Worm (Caenorhabditis elegans) whole organism, L1 larva: ENCODE measurements around the gene F38H12.5.

ENCODE experiments used
- C04F5.9 ChIP-seq: sonication (generic microtip); optimal IDR thresholded peaks from 2 replicates; lab custom pipeline; 2016; ENCODE audit warnings: missing genetic modification characterization, missing compliant biosample characterization
- C16A3.4 ChIP-seq: fragments of 150-350 bp; optimal IDR thresholded peaks from 2 replicates; lab custom pipeline; 2014; ENCODE audit warnings: missing biosample characterization, missing genetic modification characterization
- C34B4.2 ChIP-seq: sonication (generic microtip); optimal IDR thresholded peaks from 2 replicates; lab custom pipeline; 2017; ENCODE audit warnings: mild to moderate bottlenecking, missing genetic modification characterization, missing compliant biosample characterization
- aha-1 ChIP-seq: fragments of 150-350 bp; optimal IDR thresholded peaks from 2 replicates; lab custom pipeline; 2014; ENCODE audit warnings: missing biosample characterization, missing genetic modification characterization
- alr-1 ChIP-seq: fragments of 200-800 bp; sonication (Bioruptor generic); optimal IDR thresholded peaks from 2 replicates; lab custom pipeline; 2018; ENCODE audit warnings: borderline replicate concordance, mild to moderate bottlenecking, missing genetic modification characterization, missing compliant biosample characterization
- blmp-1 ChIP-seq: fragments of 150-350 bp; optimal IDR thresholded peaks from 2 replicates; lab custom pipeline; 2014; ENCODE audit warnings: missing biosample characterization, missing genetic modification characterization
- ceh-63 ChIP-seq: fragments of 200-800 bp; sonication (Bioruptor generic); optimal IDR thresholded peaks from 2 replicates; lab custom pipeline; 2018; ENCODE audit warnings: mild to moderate bottlenecking, missing genetic modification characterization, missing compliant biosample characterization
- ceh-8 ChIP-seq: fragments of 200-800 bp; sonication (Bioruptor generic); optimal IDR thresholded peaks from 2 replicates; lab custom pipeline; 2018; ENCODE audit warnings: mild to moderate bottlenecking, missing genetic modification characterization, moderate library complexity, missing compliant biosample characterization
- ceh-82 ChIP-seq, 3 experiments: fragments of 150-350 bp in 1 of 3; sonication (generic microtip) in 2 of 3; optimal IDR thresholded peaks; 2 replicates each; lab custom pipeline; 2014 to 2017; ENCODE audit warnings: missing biosample characterization in 3 of 3, missing genetic modification characterization in 3 of 3
- ces-1 ChIP-seq: fragments of 150-350 bp; optimal IDR thresholded peaks from 2 replicates; lab custom pipeline; 2014; ENCODE audit warnings: missing biosample characterization, missing genetic modification reagents, missing genetic modification characterization
- dsc-1 ChIP-seq: sonication (generic microtip); optimal IDR thresholded peaks from 2 replicates; lab custom pipeline; 2016; ENCODE audit warnings: mild to moderate bottlenecking, missing genetic modification characterization, missing compliant biosample characterization
- efl-1 ChIP-seq, 4 experiments: fragments of 150-350 bp; optimal IDR thresholded peaks in 3 of 4; peaks in 1 of 4; 1 replicate in 1 of 4; 2 replicates in 3 of 4; lab custom pipeline; 2014; ENCODE audit warnings: missing biosample characterization in 2 of 4, missing genetic modification characterization in 2 of 4, missing genetic modification reagents in 2 of 4
- egl-13 ChIP-seq: sonication (generic microtip); optimal IDR thresholded peaks from 2 replicates; lab custom pipeline; 2016; ENCODE audit warnings: missing genotype, missing genetic modification reagents, missing genetic modification characterization, missing compliant biosample characterization
- egl-27 ChIP-seq, 2 experiments: fragments of 150-350 bp in 1 of 2; sonication (generic microtip); optimal IDR thresholded peaks; 3 replicates each; lab custom pipeline; 2017 to 2018; ENCODE audit warnings: missing biosample characterization in 2 of 2, missing genetic modification characterization in 2 of 2, missing genetic modification reagents in 2 of 2
- elt-2 ChIP-seq: sonication (generic microtip); optimal IDR thresholded peaks from 2 replicates; lab custom pipeline; 2016; ENCODE audit warnings: missing genetic modification characterization, mild to moderate bottlenecking, inconsistent platforms, missing compliant biosample characterization, missing genetic modification reagents
- elt-3 ChIP-seq, 6 experiments: fragments of 150-350 bp in 1 of 6; sonication (generic microtip); optimal IDR thresholded peaks; 2 replicates each; lab custom pipeline; 2017 to 2018; ENCODE audit warnings: missing biosample characterization in 6 of 6, missing genetic modification characterization in 6 of 6, inconsistent platforms in 1 of 6
- fkh-8 ChIP-seq: sonication (generic microtip); optimal IDR thresholded peaks from 2 replicates; lab custom pipeline; 2016; ENCODE audit warnings: mild to moderate bottlenecking, missing genetic modification characterization, missing compliant biosample characterization
- fos-1 ChIP-seq: fragments of 150-350 bp; optimal IDR thresholded peaks from 2 replicates; lab custom pipeline; 2014; ENCODE audit warnings: missing biosample characterization, missing genetic modification characterization
- grh-1 ChIP-seq: fragments of 200-800 bp; sonication (Bioruptor generic); IDR thresholded peaks from 2 replicates; pipeline ENCODE4 v1.3.6; 2022; ENCODE audit warnings: missing genetic modification reagents, missing genetic modification characterization, missing compliant biosample characterization
- hlh-17 ChIP-seq: fragments of 200-800 bp; sonication (Bioruptor generic); optimal IDR thresholded peaks from 2 replicates; lab custom pipeline; 2018; ENCODE audit warnings: missing genetic modification characterization, mild to moderate bottlenecking, missing compliant biosample characterization, moderate library complexity, borderline replicate concordance
- hpl-2 ChIP-seq: fragments of 150-350 bp; optimal IDR thresholded peaks from 2 replicates; lab custom pipeline; 2014; ENCODE audit warnings: missing biosample characterization, missing genetic modification reagents, missing genetic modification characterization
- irx-1 ChIP-seq: sonication (generic microtip); optimal IDR thresholded peaks from 2 replicates; lab custom pipeline; 2016; ENCODE audit warnings: missing genetic modification characterization, missing compliant biosample characterization
- lin-13 ChIP-seq: fragments of 150-350 bp; optimal IDR thresholded peaks from 2 replicates; lab custom pipeline; 2014; ENCODE audit warnings: missing biosample characterization, missing genetic modification reagents, missing genetic modification characterization
- lin-14 ChIP-seq: fragments of 200-800 bp; sonication (Bioruptor generic); optimal IDR thresholded peaks from 2 replicates; lab custom pipeline; 2018; ENCODE audit warnings: mild to moderate bottlenecking, missing genetic modification characterization, moderate library complexity, missing compliant biosample characterization
- lin-35 ChIP-seq, 2 experiments: fragments of 150-350 bp; optimal IDR thresholded peaks; 2 replicates each; lab custom pipeline; 2014; ENCODE audit warnings: missing biosample characterization in 2 of 2, missing genetic modification characterization in 2 of 2, missing genetic modification reagents in 2 of 2
- lir-3 ChIP-seq: sonication (generic microtip); optimal IDR thresholded peaks from 2 replicates; lab custom pipeline; 2016; ENCODE audit warnings: mild to moderate bottlenecking, missing genetic modification characterization, moderate library complexity, missing compliant biosample characterization; ENCODE audit not compliant: poor library complexity
- mdl-1 ChIP-seq, 2 experiments: fragments of 150-350 bp; optimal IDR thresholded peaks; 2 replicates each; lab custom pipeline; 2014 to 2017; ENCODE audit warnings: missing biosample characterization in 2 of 2, missing genetic modification characterization in 2 of 2, inconsistent platforms in 1 of 2
- mef-2 ChIP-seq: fragments of 150-350 bp; optimal IDR thresholded peaks from 2 replicates; lab custom pipeline; 2014; ENCODE audit warnings: missing biosample characterization, missing genetic modification characterization
- mep-1 ChIP-seq: fragments of 150-350 bp; optimal IDR thresholded peaks from 2 replicates; lab custom pipeline; 2014; ENCODE audit warnings: missing biosample characterization, missing genetic modification characterization
- nhr-19 ChIP-seq: fragments of 200-800 bp; sonication (Bioruptor generic); conservative IDR thresholded peaks from 2 replicates; pipeline ENCODE4 v1.3.6; 2022; ENCODE audit warnings: missing genetic modification characterization, missing compliant biosample characterization
- nhr-237 ChIP-seq: fragments of 150-350 bp; optimal IDR thresholded peaks from 2 replicates; lab custom pipeline; 2014; ENCODE audit warnings: missing biosample characterization, missing genetic modification characterization
- nhr-47 ChIP-seq: sonication (generic microtip); optimal IDR thresholded peaks from 2 replicates; lab custom pipeline; 2016; ENCODE audit warnings: mild to moderate bottlenecking, missing genetic modification characterization, moderate library complexity, missing compliant biosample characterization
- nhr-71 ChIP-seq: sonication (generic microtip); optimal IDR thresholded peaks from 2 replicates; lab custom pipeline; 2016; ENCODE audit warnings: mild to moderate bottlenecking, missing genetic modification characterization, moderate library complexity, missing compliant biosample characterization
- nhr-84 ChIP-seq: sonication (generic microtip); optimal IDR thresholded peaks from 2 replicates; lab custom pipeline; 2017; ENCODE audit warnings: missing biosample characterization, missing genetic modification characterization
- nhr-85 ChIP-seq: sonication (generic microtip); peaks from one replicate; lab custom pipeline; 2016; ENCODE audit warnings: missing genetic modification characterization, inconsistent platforms, missing compliant biosample characterization
- nhr-90 ChIP-seq: sonication (generic microtip); optimal IDR thresholded peaks from 2 replicates; lab custom pipeline; 2016; ENCODE audit warnings: mild to moderate bottlenecking, missing genetic modification characterization, missing compliant biosample characterization; ENCODE audit not compliant: poor library complexity
- pax-3 ChIP-seq: fragments of 200-800 bp; sonication (Bioruptor generic); optimal IDR thresholded peaks from 2 replicates; lab custom pipeline; 2018; ENCODE audit warnings: mild to moderate bottlenecking, missing genetic modification characterization, moderate library complexity, missing compliant biosample characterization
- rnt-1 ChIP-seq: sonication (generic microtip); optimal IDR thresholded peaks from 2 replicates; lab custom pipeline; 2016; ENCODE audit warnings: mild to moderate bottlenecking, missing genetic modification characterization, moderate library complexity, missing compliant biosample characterization
- skn-1 ChIP-seq: fragments of 150-350 bp; optimal IDR thresholded peaks from 2 replicates; lab custom pipeline; 2014; ENCODE audit warnings: missing biosample characterization, missing genetic modification characterization
- snu-23 ChIP-seq: sonication (generic microtip); optimal IDR thresholded peaks from 2 replicates; lab custom pipeline; 2016; ENCODE audit warnings: missing genetic modification characterization, missing compliant biosample characterization
- sox-4 ChIP-seq: sonication (generic microtip); optimal IDR thresholded peaks from 2 replicates; lab custom pipeline; 2016; ENCODE audit warnings: missing genetic modification characterization, missing compliant biosample characterization
- swsn-7 ChIP-seq: sonication (generic microtip); optimal IDR thresholded peaks from 2 replicates; lab custom pipeline; 2016; ENCODE audit warnings: missing genetic modification characterization, missing compliant biosample characterization
- tbx-2 ChIP-seq: sonication (generic microtip); optimal IDR thresholded peaks from 2 replicates; lab custom pipeline; 2016; ENCODE audit warnings: missing genetic modification characterization, missing compliant biosample characterization
- unc-130 ChIP-seq: fragments of 150-350 bp; optimal IDR thresholded peaks from 2 replicates; lab custom pipeline; 2017; ENCODE audit warnings: missing biosample characterization, missing genetic modification characterization, inconsistent platforms
- unc-30 ChIP-seq: sonication (generic microtip); optimal IDR thresholded peaks from 2 replicates; lab custom pipeline; 2017; ENCODE audit warnings: missing biosample characterization, missing genetic modification characterization
- unc-98 ChIP-seq: fragments of 200-800 bp; sonication (Bioruptor generic); IDR thresholded peaks from 2 replicates; pipeline ENCODE4 v1.3.6; 2022; ENCODE audit warnings: missing genetic modification characterization, missing compliant biosample characterization
- zip-4 ChIP-seq: fragments of 200-800 bp; sonication (Bioruptor generic); optimal IDR thresholded peaks from 2 replicates; lab custom pipeline; 2018; ENCODE audit warnings: mild to moderate bottlenecking, missing genetic modification characterization, moderate library complexity, missing compliant biosample characterization

F38H12.5 gene

ce11 chrV:4082952-4083351 lies at the start of gene F38H12.5:
TSS of gene F38H12.5 (minus strand) at chrV:4083052.
- TF ChIP-seq ceh-8 (GFP tag; lab: Kevin White, UChicago) (no peak), grh-1 (GFP tag; lab: Robert Waterston, UW) (no peak), nhr-19 (GFP tag; lab: Robert Waterston, UW) (no peak), skn-1 (tag; lab: Kevin White, UChicago) (no peak), nhr-71 (no peak), unc-98 (GFP tag; lab: Robert Waterston, UW) (no peak), lin-13 (GFP tag; lab: Kevin White, UChicago) (no peak), nhr-237 (tag; lab: Kevin White, UChicago) (no peak), mef-2 (no peak), nhr-85 (tag; lab: Kevin White, UChicago) (no peak), nhr-47 (tag; lab: Kevin White, UChicago) (no peak), sox-4 (tag; lab: Kevin White, UChicago) (no peak), elt-2 (tag; lab: Kevin White, UChicago) (no peak), unc-30 (tag; lab: Kevin White, UChicago) (no peak), pax-3 (tag; lab: Kevin White, UChicago) (no peak), ceh-63 (no peak), hpl-2 (GFP tag; lab: Kevin White, UChicago) (no peak), lin-35 (GFP tag; optimal IDR thresholded peaks at IDR 0.05; lab: Kevin White, UChicago) (no peak)

ce11 chrV:4131471-4131939 lies 48.7 kb upstream of the F38H12.5 start, which contains the start of gene nhr-57:
TSS of gene nhr-57 (plus strand) at chrV:4131889.
- TF ChIP-seq nhr-84 (tag; lab: Kevin White, UChicago) (no peak), unc-130 (tag; lab: Kevin White, UChicago) (peak; percentile 20), skn-1 (tag; lab: Kevin White, UChicago) (peak; percentile 92), fkh-8 (tag; lab: Kevin White, UChicago) (peak; percentile 51), C04F5.9 (tag; lab: Kevin White, UChicago) (peak; percentile 21), nhr-237 (tag; lab: Kevin White, UChicago) (peak; percentile 7), ces-1 (GFP tag; lab: Kevin White, UChicago) (no peak), nhr-47 (tag; lab: Kevin White, UChicago) (peak; percentile 64), nhr-90 (tag; lab: Kevin White, UChicago) (peak; percentile 79), dsc-1 (tag; lab: Kevin White, UChicago) (no peak), lir-3 (peak; percentile 53), irx-1 (tag; lab: Kevin White, UChicago) (peak; percentile 57), efl-1 (optimal IDR thresholded peaks at IDR 0.05; lab: Kevin White, UChicago) (peak; percentile 50 to 54), efl-1 (GFP tag; optimal IDR thresholded peaks at IDR 0.05 in 1 of 2; lab: Kevin White, UChicago) (peak in 1 of 2 experiments; percentile 92), C16A3.4 (tag; lab: Kevin White, UChicago) (peak; percentile 59), zip-4 (GFP tag; lab: Kevin White, UChicago) (no peak), unc-30 (tag; lab: Kevin White, UChicago) (no peak), elt-2 (tag; lab: Kevin White, UChicago) (peak; percentile 43), lin-14 (peak; percentile 91), lin-13 (GFP tag; lab: Kevin White, UChicago) (peak; percentile 9), egl-27 (tag; optimal IDR thresholded peaks at IDR 0.05; lab: Kevin White, UChicago) (peak in 1 of 2 experiments; percentile 7), elt-3 (tag; optimal IDR thresholded peaks at IDR 0.05; lab: Kevin White, UChicago) (peak in 3 of 6 experiments; percentile 39 to 98 (median 89)), blmp-1 (tag; lab: Kevin White, UChicago) (peak; percentile 93), nhr-71 (peak; percentile 84), mep-1 (tag; lab: Kevin White, UChicago) (peak; percentile 50), mdl-1 (tag; optimal IDR thresholded peaks at IDR 0.05; lab: Kevin White, UChicago) (peak in 1 of 2 experiments; percentile 77), lin-35 (GFP tag; optimal IDR thresholded peaks at IDR 0.05; lab: Kevin White, UChicago) (peak; percentile 29 to 66), aha-1 (tag; lab: Kevin White, UChicago) (peak; percentile 100), alr-1 (tag; lab: Kevin White, UChicago) (no peak), fos-1 (tag; lab: Kevin White, UChicago) (peak; percentile 64), egl-13 (tag; lab: Kevin White, UChicago) (no peak), grh-1 (GFP tag; lab: Robert Waterston, UW) (peak; percentile 57), snu-23 (GFP tag; lab: Kevin White, UChicago) (peak; percentile 76), hlh-17 (GFP tag; lab: Kevin White, UChicago) (no peak), C34B4.2 (no peak), swsn-7 (tag; lab: Kevin White, UChicago) (peak; percentile 51), nhr-85 (tag; lab: Kevin White, UChicago) (peak; percentile 95), tbx-2 (tag; lab: Kevin White, UChicago) (peak; percentile 74), ceh-82 (tag; optimal IDR thresholded peaks at IDR 0.05; lab: Kevin White, UChicago) (peak in 1 of 3 experiments; percentile 32), rnt-1 (no peak)
